ENCODE assay signal across 1 fruit fly cellular context in the genomic region with DNA sequence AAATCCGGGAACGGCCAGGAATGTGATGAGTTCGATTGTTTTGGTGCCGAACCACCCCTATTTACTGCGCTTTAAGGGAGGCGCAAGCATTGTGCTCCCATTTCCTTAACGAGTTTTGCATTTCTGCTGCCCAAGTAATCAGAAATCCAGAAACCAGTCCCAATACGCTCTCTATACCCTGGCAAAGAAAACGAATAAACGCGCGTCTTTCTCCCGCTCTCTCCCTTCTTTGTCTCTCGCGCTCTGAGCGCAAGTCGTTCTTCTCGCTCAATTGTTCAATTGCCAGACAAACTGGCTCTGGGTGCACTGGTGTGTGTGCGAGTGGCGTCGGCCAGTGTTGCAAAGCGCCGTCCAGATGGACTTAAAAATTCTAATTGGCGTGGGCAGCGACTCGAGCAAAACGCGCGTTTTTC.
TF ChIP-seq lines count a peak whose summit lies in the region.

No protein-coding gene starts in this region.

TF ChIP-seq in whole organism, embryonic, 481 proteins besides CTCF, POLR2A, EP300 and RAD21 (continued from another document and continues in another):
- TF ChIP-seq CG11560 (tag; IDR thresholded peaks at IDR 0.05; lab: Robert Waterston, UW), result peak; percentile 89
- peak; percentile 99 for TF ChIP-seq CG1603 (tag; optimal IDR thresholded peaks at IDR 0.05; lab: Kevin White, UChicago)
- TF ChIP-seq CG6272 (GFP tag; IDR thresholded peaks at IDR 0.05; lab: Robert Waterston, UW), result peak; percentile 97
- TF ChIP-seq CG33557 (GFP tag; optimal IDR thresholded peaks at IDR 0.05; lab: Kevin White, UChicago), result peak; percentile 91
- TF ChIP-seq sd (tag; optimal IDR thresholded peaks at IDR 0.05; lab: Kevin White, UChicago), result peak; percentile 98
- peak; percentile 85 for TF ChIP-seq GATAe (GFP tag; conservative IDR thresholded peaks at IDR 0.05; lab: Robert Waterston, UW)
- TF ChIP-seq esg (GFP tag; conservative IDR thresholded peaks at IDR 0.05; lab: Robert Waterston, UW), result peak; percentile 98
- peak; percentile 96 for TF ChIP-seq CG3407 (GFP tag; optimal IDR thresholded peaks at IDR 0.05; lab: Kevin White, UChicago)
- peak; percentile 98 for TF ChIP-seq Side (GFP tag; optimal IDR thresholded peaks at IDR 0.05; lab: Kevin White, UChicago)
- TF ChIP-seq fd102C (GFP tag; optimal IDR thresholded peaks at IDR 0.05; lab: Kevin White, UChicago), result peak; percentile 89
- peak; percentile 98 for TF ChIP-seq gt (GFP tag; IDR thresholded peaks at IDR 0.05; lab: Robert Waterston, UW)
- TF ChIP-seq cad (GFP tag; optimal IDR thresholded peaks at IDR 0.05; lab: Kevin White, UChicago), result no peak
- TF ChIP-seq CG31388 (GFP tag; optimal IDR thresholded peaks at IDR 0.05; lab: Kevin White, UChicago), result peak; percentile 84
- TF ChIP-seq D19A (tag; optimal IDR thresholded peaks at IDR 0.05; lab: Kevin White, UChicago), result peak; percentile 93
- TF ChIP-seq ind (GFP tag; optimal IDR thresholded peaks at IDR 0.05; lab: Kevin White, UChicago), result peak; percentile 98
- peak; percentile 89 for TF ChIP-seq Neu2 (GFP tag; optimal IDR thresholded peaks at IDR 0.05; lab: Kevin White, UChicago; ENCODE audit: borderline replicate concordance)
- TF ChIP-seq CG14710 (tag; optimal IDR thresholded peaks at IDR 0.05; lab: Kevin White, UChicago), result peak; percentile 94
- TF ChIP-seq CG9609 (GFP tag; optimal IDR thresholded peaks at IDR 0.05; lab: Kevin White, UChicago), result peak; percentile 99
- TF ChIP-seq CG2712 (tag; optimal IDR thresholded peaks at IDR 0.05; lab: Kevin White, UChicago), result peak; percentile 98
- TF ChIP-seq Atf-2 (GFP tag; optimal IDR thresholded peaks at IDR 0.05; lab: Kevin White, UChicago), result peak; percentile 99
- peak; percentile 88 for TF ChIP-seq Vsx1 (GFP tag; optimal IDR thresholded peaks at IDR 0.05; lab: Kevin White, UChicago)
- TF ChIP-seq Dip2 (GFP tag; IDR thresholded peaks at IDR 0.05; lab: Robert Waterston, UW), result peak; percentile 57; the same call in 1 of the 2 replicates
- TF ChIP-seq Poxn (GFP tag; IDR thresholded peaks at IDR 0.05; lab: Robert Waterston, UW), result peak; percentile 84
- peak; percentile 94 for TF ChIP-seq CoRest (tag; optimal IDR thresholded peaks at IDR 0.05; lab: Kevin White, UChicago)
- TF ChIP-seq nerfin-2 (GFP tag; IDR thresholded peaks at IDR 0.05; lab: Robert Waterston, UW; ENCODE audit: partially characterized antibody), result 0 out of 2 replicates have a peak, but pooled peaks have one; percentile 40
- TF ChIP-seq nerfin-1 (tag; optimal IDR thresholded peaks at IDR 0.05; lab: Kevin White, UChicago), result peak; percentile 93
- peak; percentile 96 for TF ChIP-seq NK7.1 (GFP tag; optimal IDR thresholded peaks at IDR 0.05; lab: Kevin White, UChicago)
- peak; percentile 98 for TF ChIP-seq Xbp1 (GFP tag; optimal IDR thresholded peaks at IDR 0.05; lab: Kevin White, UChicago)
- TF ChIP-seq CG15011 (GFP tag; optimal IDR thresholded peaks at IDR 0.05; lab: Kevin White, UChicago), result peak; percentile 88
- peak; percentile 96 for TF ChIP-seq unpg (GFP tag; optimal IDR thresholded peaks at IDR 0.05; lab: Kevin White, UChicago)
- TF ChIP-seq CG30431 (GFP tag; optimal IDR thresholded peaks at IDR 0.05; lab: Kevin White, UChicago), result peak; percentile 99
- TF ChIP-seq CG2875 (GFP tag; optimal IDR thresholded peaks at IDR 0.05; lab: Kevin White, UChicago), result peak; percentile 96
- peak; percentile 85 for TF ChIP-seq nom (GFP tag; optimal IDR thresholded peaks at IDR 0.05; lab: Kevin White, UChicago)
- TF ChIP-seq CG12659 (GFP tag; optimal IDR thresholded peaks at IDR 0.05; lab: Kevin White, UChicago), result peak; percentile 97
- peak; percentile 94 for TF ChIP-seq CG12744 (GFP tag; optimal IDR thresholded peaks at IDR 0.05; lab: Kevin White, UChicago)
- peak; percentile 98 for TF ChIP-seq CG13775 (GFP tag; optimal IDR thresholded peaks at IDR 0.05; lab: Kevin White, UChicago)
- TF ChIP-seq dysf (GFP tag; IDR thresholded peaks at IDR 0.05; lab: Robert Waterston, UW), result peak; percentile 98
- TF ChIP-seq nau (GFP tag; optimal IDR thresholded peaks at IDR 0.05; lab: Kevin White, UChicago), result peak; percentile 89
- TF ChIP-seq MBD-R2 (GFP tag; IDR thresholded peaks at IDR 0.05; lab: Robert Waterston, UW), result peak; percentile 92
- TF ChIP-seq CG10979 (tag; optimal IDR thresholded peaks at IDR 0.05; lab: Kevin White, UChicago), result peak; percentile 96
- TF ChIP-seq CG3995 (GFP tag; optimal IDR thresholded peaks at IDR 0.05; lab: Kevin White, UChicago), result peak; percentile 72
- peak; percentile 98 for TF ChIP-seq CG16815 (GFP tag; optimal IDR thresholded peaks at IDR 0.05; lab: Kevin White, UChicago)
- peak; percentile 97 for TF ChIP-seq repo (GFP tag; optimal IDR thresholded peaks at IDR 0.05; lab: Kevin White, UChicago)
- TF ChIP-seq Max (GFP tag; optimal IDR thresholded peaks at IDR 0.05; lab: Kevin White, UChicago), result peak; percentile 89
- TF ChIP-seq CG43689 (GFP tag; IDR thresholded peaks at IDR 0.05; lab: Robert Waterston, UW), result peak; percentile 95
- TF ChIP-seq Asciz (GFP tag; optimal IDR thresholded peaks at IDR 0.05; lab: Kevin White, UChicago), result peak; percentile 92
- TF ChIP-seq otp (GFP tag; IDR thresholded peaks at IDR 0.05; lab: Robert Waterston, UW), result peak; percentile 99
- peak; percentile 98 for TF ChIP-seq psq (GFP tag; optimal IDR thresholded peaks at IDR 0.05; lab: Kevin White, UChicago)
- TF ChIP-seq cato (GFP tag; optimal IDR thresholded peaks at IDR 0.05; lab: Kevin White, UChicago; ENCODE audit: borderline replicate concordance), result peak; percentile 95
- peak; percentile 97 for TF ChIP-seq bcd (GFP tag; optimal IDR thresholded peaks at IDR 0.05; lab: Kevin White, UChicago)
- TF ChIP-seq Ravus (GFP tag; IDR thresholded peaks at IDR 0.05; lab: Robert Waterston, UW), result peak; percentile 92
- TF ChIP-seq CG10431 (GFP tag; optimal IDR thresholded peaks at IDR 0.05; lab: Kevin White, UChicago), result peak; percentile 50
- peak; percentile 97 for TF ChIP-seq peb (GFP tag; IDR thresholded peaks at IDR 0.05; lab: Robert Waterston, UW)
- TF ChIP-seq knrl (GFP tag; IDR thresholded peaks at IDR 0.05; lab: Robert Waterston, UW; ENCODE audit: partially characterized antibody), result peak; percentile 52; the same call in 2 of the 3 replicates
- peak; percentile 98 for TF ChIP-seq NC2β (GFP tag; optimal IDR thresholded peaks at IDR 0.05; lab: Kevin White, UChicago)
- peak; percentile 97 for TF ChIP-seq lbe (GFP tag; optimal IDR thresholded peaks at IDR 0.05; lab: Kevin White, UChicago)
- peak; percentile 98 for TF ChIP-seq B-H1 (GFP tag; IDR thresholded peaks at IDR 0.05; lab: Robert Waterston, UW)
- TF ChIP-seq CG6175 (GFP tag; IDR thresholded peaks at IDR 0.05; lab: Robert Waterston, UW), result peak; percentile 97
- no peak for TF ChIP-seq hth (optimal IDR thresholded peaks at IDR 0.05; lab: Kevin White, UChicago)
- peak; percentile 96 for TF ChIP-seq CG13123 (GFP tag; optimal IDR thresholded peaks at IDR 0.05; lab: Kevin White, UChicago)
- peak; percentile 78 for TF ChIP-seq CG8281 (tag; optimal IDR thresholded peaks at IDR 0.05; lab: Kevin White, UChicago)
- peak; percentile 92 for TF ChIP-seq cas (GFP tag; IDR thresholded peaks at IDR 0.05; lab: Robert Waterston, UW)
- TF ChIP-seq CG32532 (GFP tag; IDR thresholded peaks at IDR 0.05; lab: Robert Waterston, UW), result peak; percentile 98
- TF ChIP-seq CG42726 (GFP tag; IDR thresholded peaks at IDR 0.05; lab: Robert Waterston, UW; ENCODE audit: partially characterized antibody), result no peak
- peak; percentile 15 for TF ChIP-seq BEAF-32 (GFP tag; optimal IDR thresholded peaks at IDR 0.05; lab: Kevin White, UChicago)
- peak; percentile 97 for TF ChIP-seq CG4282 (GFP tag; optimal IDR thresholded peaks at IDR 0.05; lab: Kevin White, UChicago)
- TF ChIP-seq CG12071 (GFP tag; optimal IDR thresholded peaks at IDR 0.05; lab: Kevin White, UChicago), result peak; percentile 93
- peak; percentile 97 for TF ChIP-seq z (GFP tag; IDR thresholded peaks at IDR 0.05; lab: Robert Waterston, UW)
- TF ChIP-seq Sox102F (GFP tag; optimal IDR thresholded peaks at IDR 0.05; lab: Kevin White, UChicago), result peak; percentile 98
- TF ChIP-seq twi (tag; optimal IDR thresholded peaks at IDR 0.05; lab: Kevin White, UChicago), result peak; percentile 90
- peak; percentile 97 for TF ChIP-seq CG3847 (GFP tag; IDR thresholded peaks at IDR 0.05; lab: Robert Waterston, UW)
- no peak for TF ChIP-seq Lpt (GFP tag; optimal IDR thresholded peaks at IDR 0.05; lab: Kevin White, UChicago)
- peak; percentile 88 for TF ChIP-seq CG12104 (GFP tag; optimal IDR thresholded peaks at IDR 0.05; lab: Kevin White, UChicago)
- peak; percentile 89 for TF ChIP-seq Hand (GFP tag; optimal IDR thresholded peaks at IDR 0.05; lab: Kevin White, UChicago)
- peak; percentile 86 for TF ChIP-seq luna (GFP tag; optimal IDR thresholded peaks at IDR 0.05; lab: Kevin White, UChicago)
- TF ChIP-seq Fer3 (tag; optimal IDR thresholded peaks at IDR 0.05; lab: Kevin White, UChicago), result peak; percentile 90
- peak; percentile 83 for TF ChIP-seq CG15073 (GFP tag; optimal IDR thresholded peaks at IDR 0.05; lab: Kevin White, UChicago)
- TF ChIP-seq Myb (GFP tag; optimal IDR thresholded peaks at IDR 0.05; lab: Kevin White, UChicago), result peak; percentile 90
- peak; percentile 25 for TF ChIP-seq HLHmδ (GFP tag; optimal IDR thresholded peaks at IDR 0.05; lab: Kevin White, UChicago)
- TF ChIP-seq CG18011 (GFP tag; optimal IDR thresholded peaks at IDR 0.05; lab: Kevin White, UChicago), result peak; percentile 88
- TF ChIP-seq CG10565 (GFP tag; optimal IDR thresholded peaks at IDR 0.05; lab: Kevin White, UChicago), result peak; percentile 82
- TF ChIP-seq phol (tag; optimal IDR thresholded peaks at IDR 0.05; lab: Kevin White, UChicago), result peak; percentile 95
- TF ChIP-seq Nf-YB (GFP tag; optimal IDR thresholded peaks at IDR 0.05; lab: Kevin White, UChicago), result peak; percentile 80
- TF ChIP-seq p53 (GFP tag; optimal IDR thresholded peaks at IDR 0.05; lab: Kevin White, UChicago), result peak; percentile 95
- TF ChIP-seq CG7839 (tag; optimal IDR thresholded peaks at IDR 0.05; lab: Kevin White, UChicago), result peak; percentile 96
- TF ChIP-seq Hmx (GFP tag; optimal IDR thresholded peaks at IDR 0.05; lab: Kevin White, UChicago), result peak; percentile 72
- peak; percentile 100 for TF ChIP-seq pros (GFP tag; optimal IDR thresholded peaks at IDR 0.05; lab: Kevin White, UChicago)
- TF ChIP-seq MTF-1 (GFP tag; optimal IDR thresholded peaks at IDR 0.05; lab: Kevin White, UChicago; ENCODE audit: borderline replicate concordance), result peak; percentile 81
- peak; percentile 96 for TF ChIP-seq CG9727 (GFP tag; optimal IDR thresholded peaks at IDR 0.05; lab: Kevin White, UChicago)
- TF ChIP-seq CG9817 (tag; optimal IDR thresholded peaks at IDR 0.05; lab: Kevin White, UChicago), result peak; percentile 93
- TF ChIP-seq Sox100B (GFP tag; optimal IDR thresholded peaks at IDR 0.05; lab: Kevin White, UChicago), result peak; percentile 87
- TF ChIP-seq Adf1 (GFP tag; IDR thresholded peaks at IDR 0.05; lab: Robert Waterston, UW), result peak; percentile 81
- TF ChIP-seq CG17328 (GFP tag; IDR thresholded peaks at IDR 0.05; lab: Robert Waterston, UW), result peak; percentile 99
- peak; percentile 98 for TF ChIP-seq CG14667 (GFP tag; IDR thresholded peaks at IDR 0.05; lab: Robert Waterston, UW)
- TF ChIP-seq CG1832 (GFP tag; optimal IDR thresholded peaks at IDR 0.05; lab: Kevin White, UChicago), result peak; percentile 62
- peak; percentile 85 for TF ChIP-seq Ets97D (GFP tag; optimal IDR thresholded peaks at IDR 0.05; lab: Kevin White, UChicago)
- peak; percentile 96 for TF ChIP-seq CG13624 (GFP tag; optimal IDR thresholded peaks at IDR 0.05; lab: Kevin White, UChicago)
- TF ChIP-seq Dek (tag; optimal IDR thresholded peaks at IDR 0.05; lab: Kevin White, UChicago), result peak; percentile 93
- TF ChIP-seq Bdp1 (GFP tag; optimal IDR thresholded peaks at IDR 0.05; lab: Kevin White, UChicago), result peak; percentile 94
- peak; percentile 99 for TF ChIP-seq sisA (GFP tag; IDR thresholded peaks at IDR 0.05; lab: Robert Waterston, UW)
- peak in 1 of 2 experiments; percentile 85 for TF ChIP-seq pan (optimal IDR thresholded peaks at IDR 0.05; lab: Kevin White, UChicago)
- peak; percentile 74 to 98 for TF ChIP-seq pan (GFP tag; optimal IDR thresholded peaks at IDR 0.05 in 1 of 2, IDR thresholded peaks at IDR 0.05 in 1 of 2)
- peak; percentile 96 for TF ChIP-seq CG4820 (GFP tag; optimal IDR thresholded peaks at IDR 0.05; lab: Kevin White, UChicago)
- peak; percentile 94 for TF ChIP-seq CG16779 (GFP tag; IDR thresholded peaks at IDR 0.05; lab: Robert Waterston, UW)
- no peak; the same call in 2 of the 3 replicates for TF ChIP-seq CG34224 (GFP tag; IDR thresholded peaks at IDR 0.05; lab: Robert Waterston, UW; ENCODE audit: partially characterized antibody)
- peak; percentile 91 for TF ChIP-seq CG17385 (GFP tag; optimal IDR thresholded peaks at IDR 0.05; lab: Kevin White, UChicago)
- TF ChIP-seq usp (GFP tag; optimal IDR thresholded peaks at IDR 0.05; lab: Kevin White, UChicago), result no peak
- TF ChIP-seq Hr39 (optimal IDR thresholded peaks at IDR 0.05; lab: Kevin White, UChicago), result no peak
- TF ChIP-seq ERR (GFP tag; optimal IDR thresholded peaks at IDR 0.05; lab: Kevin White, UChicago), result peak; percentile 95
- TF ChIP-seq Kr (GFP tag; optimal IDR thresholded peaks at IDR 0.05; lab: Kevin White, UChicago), result peak; percentile 66
- peak; percentile 52 for TF ChIP-seq exex (tag; optimal IDR thresholded peaks at IDR 0.05; lab: Kevin White, UChicago)
- TF ChIP-seq Bgb (GFP tag; IDR thresholded peaks at IDR 0.05; lab: Robert Waterston, UW; ENCODE audit: partially characterized antibody), result peak; percentile 30; the same call in 1 of the 2 replicates
- TF ChIP-seq Aef1 (GFP tag; IDR thresholded peaks at IDR 0.05; lab: Robert Waterston, UW), result peak; percentile 97
- peak; percentile 94 for TF ChIP-seq CG6813 (GFP tag; optimal IDR thresholded peaks at IDR 0.05; lab: Kevin White, UChicago)
- peak; percentile 92 for TF ChIP-seq CG3163 (GFP tag; optimal IDR thresholded peaks at IDR 0.05; lab: Kevin White, UChicago)
- peak; percentile 39 for TF ChIP-seq Dref (GFP tag; IDR thresholded peaks at IDR 0.05; lab: Robert Waterston, UW)
- TF ChIP-seq Lhr (GFP tag; optimal IDR thresholded peaks at IDR 0.05; lab: Kevin White, UChicago), result peak; percentile 92
- peak; percentile 96 for TF ChIP-seq org-1 (GFP tag; optimal IDR thresholded peaks at IDR 0.05; lab: Kevin White, UChicago)
- no peak for TF ChIP-seq lov (optimal IDR thresholded peaks at IDR 0.05; lab: Kevin White, UChicago)
- peak; percentile 99 for TF ChIP-seq lov (GFP tag; IDR thresholded peaks at IDR 0.05; lab: Robert Waterston, UW)
- TF ChIP-seq CG1647 (GFP tag; optimal IDR thresholded peaks at IDR 0.05; lab: Kevin White, UChicago), result peak; percentile 94
- peak; percentile 95 for TF ChIP-seq HHEX (GFP tag; optimal IDR thresholded peaks at IDR 0.05; lab: Kevin White, UChicago)
- TF ChIP-seq CG5245 (GFP tag; optimal IDR thresholded peaks at IDR 0.05; lab: Kevin White, UChicago), result peak; percentile 95
- TF ChIP-seq CG13424 (tag; optimal IDR thresholded peaks at IDR 0.05; lab: Kevin White, UChicago), result peak; percentile 93
